Worm (Caenorhabditis elegans): Measurements from ENCODE around the gene cyl-1.

ce11 chrV:11964723-11965122 lies 28.8 kb downstream of the cyl-1 start, which contains the start of gene F58H1.7:
- TF ChIP-seq pha-4 (GFP tag; IDR thresholded peaks at IDR 0.05) (no peak), pha-4 (tag; optimal IDR thresholded peaks at IDR 0.05) (no peak), ztf-11 (tag; optimal IDR thresholded peaks at IDR 0.05) (no peak), daf-19 (GFP tag; conservative IDR thresholded peaks at IDR 0.05) (no peak), egl-43 (GFP tag; IDR thresholded peaks at IDR 0.05) (no peak), fos-1 (tag; optimal IDR thresholded peaks at IDR 0.05) (no peak), lin-39 (tag; optimal IDR thresholded peaks at IDR 0.05) (no peak), ceh-62 (tag; optimal IDR thresholded peaks at IDR 0.05) (no peak), T20F7.1 (GFP tag; optimal IDR thresholded peaks at IDR 0.05) (no peak), madf-9 (GFP tag; conservative IDR thresholded peaks at IDR 0.05) (no peak), ceh-44 (GFP tag; IDR thresholded peaks at IDR 0.05) (no peak), lin-15B (tag; optimal IDR thresholded peaks at IDR 0.05) (no peak), ceh-82 (tag; optimal IDR thresholded peaks at IDR 0.05) (no peak)

All from whole organism, L4 larva.